Worm (Caenorhabditis elegans) whole organism, L2 larva: ENCODE results near the gene dhhc-5.

Source experiments
- R02D3.7 ChIP-seq: fragments of 150-350 bp; optimal IDR thresholded peaks from 2 replicates; lab custom pipeline; 2014; ENCODE audit warnings: missing biosample characterization, missing genetic modification characterization
- ZK546.5 ChIP-seq: sonication (generic microtip); optimal IDR thresholded peaks from 2 replicates; lab custom pipeline; 2017; ENCODE audit warnings: missing biosample characterization, missing genetic modification characterization
- ama-1 ChIP-seq: fragments of 150-350 bp; optimal IDR thresholded peaks from 2 replicates; lab custom pipeline; 2018; ENCODE audit warnings: inconsistent platforms
- egl-27 ChIP-seq: sonication (generic microtip); optimal IDR thresholded peaks from 3 replicates; lab custom pipeline; 2017; ENCODE audit warnings: missing biosample characterization, missing genetic modification reagents, missing genetic modification characterization
- elt-1 ChIP-seq: fragments of 150-350 bp; optimal IDR thresholded peaks from 2 replicates; lab custom pipeline; 2014; ENCODE audit warnings: missing biosample characterization, missing genetic modification characterization
- elt-3 ChIP-seq: sonication (generic microtip); optimal IDR thresholded peaks from 2 replicates; lab custom pipeline; 2017; ENCODE audit warnings: missing biosample characterization, missing genetic modification characterization
- fos-1 ChIP-seq: fragments of 150-350 bp; optimal IDR thresholded peaks from 2 replicates; lab custom pipeline; 2014; ENCODE audit warnings: missing biosample characterization, missing genetic modification characterization
- lin-39 ChIP-seq: fragments of 150-350 bp; optimal IDR thresholded peaks from 2 replicates; lab custom pipeline; 2014; ENCODE audit warnings: missing biosample characterization, missing genetic modification reagents, missing genetic modification characterization
- lsy-2 ChIP-seq, 2 experiments: fragments of 150-350 bp in 1 of 2; sonication (generic microtip) in 1 of 2; optimal IDR thresholded peaks; 2 replicates each; lab custom pipeline; 2014 to 2017; ENCODE audit warnings: missing biosample characterization in 2 of 2, missing genetic modification characterization in 2 of 2
- nhr-10 ChIP-seq: sonication (generic microtip); optimal IDR thresholded peaks from 2 replicates; lab custom pipeline; 2017; ENCODE audit warnings: missing biosample characterization, missing genetic modification characterization
- nhr-11 ChIP-seq: fragments of 150-350 bp; optimal IDR thresholded peaks from 2 replicates; lab custom pipeline; 2014; ENCODE audit warnings: missing biosample characterization, missing genetic modification characterization
- nhr-129 ChIP-seq: fragments of 150-350 bp; optimal IDR thresholded peaks from 2 replicates; lab custom pipeline; 2014; ENCODE audit warnings: missing biosample characterization, missing genetic modification characterization
- peb-1 ChIP-seq: fragments of 150-350 bp; optimal IDR thresholded peaks from 2 replicates; lab custom pipeline; 2014; ENCODE audit warnings: missing biosample characterization, missing genetic modification characterization
- unc-39 ChIP-seq: fragments of 150-350 bp; optimal IDR thresholded peaks from 2 replicates; lab custom pipeline; 2014; ENCODE audit warnings: missing biosample characterization, missing genetic modification characterization

DNA sequence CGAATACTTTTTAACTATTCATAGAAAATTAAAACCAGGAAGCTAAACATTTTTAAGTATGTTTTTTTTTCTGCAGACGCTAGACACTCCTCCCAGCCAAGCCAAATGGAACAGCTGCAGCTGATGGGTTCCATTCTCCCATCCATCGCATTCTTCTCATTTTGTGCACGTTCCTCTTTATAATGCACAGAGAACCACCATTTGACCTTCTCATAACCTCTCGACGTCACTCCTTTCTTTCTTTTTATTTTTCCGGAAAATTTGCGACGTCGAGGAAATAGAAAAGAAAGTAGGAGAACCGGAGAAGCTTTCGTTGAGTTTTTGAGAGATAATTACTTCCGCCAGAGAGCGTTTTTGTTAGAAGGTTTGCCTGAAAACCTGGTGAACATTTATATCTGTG lies 22.8 kb upstream of the dhhc-5 start:
- TF ChIP-seq elt-3 (tag; lab: Kevin White, UChicago) (no peak), lin-39 (tag; lab: Kevin White, UChicago) (no peak), R02D3.7 (tag; lab: Kevin White, UChicago) (no peak), ama-1 (peak; percentile 66), elt-1 (tag; lab: Kevin White, UChicago) (no peak), unc-39 (no peak), fos-1 (tag; lab: Kevin White, UChicago) (no peak), nhr-129 (tag; lab: Kevin White, UChicago) (peak; percentile 37), nhr-11 (no peak), egl-27 (tag; lab: Kevin White, UChicago) (no peak), ZK546.5 (tag; lab: Kevin White, UChicago) (no peak), nhr-10 (tag; lab: Kevin White, UChicago) (no peak), peb-1 (tag; lab: Kevin White, UChicago) (no peak), lsy-2 (tag; optimal IDR thresholded peaks at IDR 0.05; lab: Kevin White, UChicago) (peak in 1 of 2 experiments; percentile 23)
